Fruit fly (Drosophila melanogaster) Kc167 (cell line): ENCODE data around the gene CG8191.

Experiments used
- Myc ChIP-seq: fragments of >200 bp; optimal IDR thresholded peaks from 2 replicates; lab custom pipeline; 2017; ENCODE audit warnings: missing external identifiers
- Sin3A ChIP-seq: fragments of >200 bp; optimal IDR thresholded peaks from 2 replicates; lab custom pipeline; 2018; ENCODE audit warnings: missing external identifiers
- h ChIP-seq: fragments of >200 bp; optimal IDR thresholded peaks from 3 replicates; lab custom pipeline; 2018; ENCODE audit warnings: missing external identifiers
- insv ChIP-seq: fragments of >200 bp; optimal IDR thresholded peaks from 3 replicates; lab custom pipeline; 2018; ENCODE audit warnings: missing external identifiers
- psq ChIP-seq: fragments of >200 bp; optimal IDR thresholded peaks from 2 replicates; lab custom pipeline; 2017; ENCODE audit warnings: missing external identifiers
- ttk ChIP-seq: sonication (Bioruptor generic); optimal IDR thresholded peaks from 2 replicates; lab custom pipeline; 2017; ENCODE audit warnings: missing external identifiers

The CG8191 gene

DNA sequence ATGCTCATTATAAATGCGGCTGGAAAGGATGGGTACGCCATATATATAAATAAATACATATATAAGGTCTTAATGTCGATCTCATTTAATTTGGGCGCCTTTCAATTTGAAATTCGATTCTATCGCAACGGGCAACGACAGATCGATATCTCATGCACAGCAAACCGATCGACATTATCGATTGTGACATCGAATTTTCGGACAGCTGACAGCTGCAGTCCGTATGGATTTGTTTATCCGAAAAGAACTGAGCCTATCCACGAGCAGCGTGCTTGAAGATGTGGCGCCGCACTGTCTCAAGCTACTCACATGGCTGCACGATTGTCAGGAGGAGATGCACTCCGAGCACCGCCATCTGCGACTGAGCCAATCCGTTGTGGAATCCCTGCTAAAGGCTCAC is at the start of gene CG8191:
Gene CG8191, plus strand, starts transcription at position 211 of the 400 bp plus-strand sequence.
- no peak for TF ChIP-seq psq (lab: Kevin White, UChicago)
- TF ChIP-seq h (lab: Kevin White, UChicago) = no peak
- no peak for TF ChIP-seq Sin3A
- TF ChIP-seq insv (lab: Kevin White, UChicago) = no peak
- no peak for TF ChIP-seq Myc
- TF ChIP-seq ttk = no peak

DNA sequence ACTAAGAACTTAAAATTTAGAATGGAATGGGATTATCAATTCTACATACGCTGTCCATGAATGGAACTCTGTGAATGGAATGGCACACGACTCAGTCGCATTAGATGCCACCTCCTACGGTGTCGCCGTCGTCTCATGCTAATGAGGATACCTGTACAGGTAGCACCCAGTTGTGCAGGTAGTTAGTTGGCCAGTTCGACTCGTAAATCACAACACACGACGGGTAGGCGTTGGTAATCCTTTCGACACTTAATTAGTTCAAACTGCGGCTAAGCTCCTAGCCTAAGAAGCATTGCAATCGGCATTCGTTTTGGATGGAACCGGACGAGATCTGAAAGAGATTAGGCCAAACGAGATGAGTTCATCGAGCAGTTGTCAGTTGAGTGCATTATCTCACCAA is 47.6 kb upstream of the CG8191 start:
- TF ChIP-seq Sin3A (no peak), ttk (no peak), psq (lab: Kevin White, UChicago) (no peak)

DNA sequence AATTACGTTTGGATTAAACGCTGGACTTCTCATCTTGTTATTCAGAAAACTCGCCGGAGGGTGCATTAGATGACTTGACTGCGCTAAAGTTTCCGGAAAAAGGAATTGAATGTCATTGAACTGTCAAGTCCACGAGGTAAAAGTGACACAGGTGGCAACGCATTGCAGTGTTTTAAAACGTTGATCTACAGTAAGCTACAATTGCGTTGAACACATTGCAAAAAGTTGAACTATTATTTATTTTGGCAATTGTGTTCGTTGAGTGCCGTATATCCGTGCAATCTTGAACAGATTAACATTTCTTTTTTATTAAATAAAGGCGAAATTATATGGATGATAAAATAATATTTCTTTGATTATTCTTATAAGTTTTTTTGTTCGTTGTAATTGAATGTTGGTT is 43.2 kb upstream of the CG8191 start, which contains the start of gene CG15599:
Gene CG15599, minus strand, starts transcription at position 101 of the 400 bp plus-strand sequence.
- TF ChIP-seq ttk (no peak), h (lab: Kevin White, UChicago) (no peak), Sin3A (no peak), insv (lab: Kevin White, UChicago) (no peak), psq (lab: Kevin White, UChicago) (no peak), Myc (no peak)

DNA sequence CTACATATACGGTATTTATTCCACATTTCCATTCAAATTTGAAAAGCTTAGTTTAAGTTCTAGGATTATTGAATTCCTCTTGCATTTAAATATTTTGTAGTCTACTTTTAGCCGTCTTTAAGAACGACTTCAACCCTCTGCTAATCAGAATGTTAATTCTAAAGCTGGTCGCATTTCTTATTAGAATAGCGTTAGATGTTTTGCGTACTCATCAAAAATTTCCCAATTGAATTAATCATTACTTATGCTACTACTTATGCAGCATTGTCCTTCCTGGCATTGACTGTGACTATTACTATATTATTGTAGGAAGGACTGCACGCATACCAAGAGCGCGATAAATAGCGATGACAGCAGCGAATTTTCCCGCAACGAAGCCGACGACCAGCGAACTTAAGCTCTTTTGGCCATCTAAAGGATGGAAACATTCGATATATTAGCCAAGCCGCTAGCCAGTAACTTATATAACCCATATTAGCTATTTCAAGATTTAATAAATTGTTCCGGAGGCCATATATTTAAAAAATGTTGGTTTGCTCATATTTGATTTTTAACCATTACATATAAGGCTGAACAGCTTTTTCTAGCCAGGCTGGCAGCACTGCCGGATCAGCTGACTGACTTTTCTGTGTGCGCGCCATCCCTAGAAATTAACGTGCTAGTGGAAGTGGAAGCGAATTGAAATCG is 35.0 kb upstream of the CG8191 start, which contains the start of gene CG8128:
Gene CG8128, plus strand, starts transcription at position 641 of the 687 bp plus-strand sequence.
- TF ChIP-seq ttk = no peak
- TF ChIP-seq Sin3A = no peak
- TF ChIP-seq Myc = no peak
- TF ChIP-seq insv (lab: Kevin White, UChicago) = no peak
- no peak for TF ChIP-seq h (lab: Kevin White, UChicago)
- no peak for TF ChIP-seq psq (lab: Kevin White, UChicago)

DNA sequence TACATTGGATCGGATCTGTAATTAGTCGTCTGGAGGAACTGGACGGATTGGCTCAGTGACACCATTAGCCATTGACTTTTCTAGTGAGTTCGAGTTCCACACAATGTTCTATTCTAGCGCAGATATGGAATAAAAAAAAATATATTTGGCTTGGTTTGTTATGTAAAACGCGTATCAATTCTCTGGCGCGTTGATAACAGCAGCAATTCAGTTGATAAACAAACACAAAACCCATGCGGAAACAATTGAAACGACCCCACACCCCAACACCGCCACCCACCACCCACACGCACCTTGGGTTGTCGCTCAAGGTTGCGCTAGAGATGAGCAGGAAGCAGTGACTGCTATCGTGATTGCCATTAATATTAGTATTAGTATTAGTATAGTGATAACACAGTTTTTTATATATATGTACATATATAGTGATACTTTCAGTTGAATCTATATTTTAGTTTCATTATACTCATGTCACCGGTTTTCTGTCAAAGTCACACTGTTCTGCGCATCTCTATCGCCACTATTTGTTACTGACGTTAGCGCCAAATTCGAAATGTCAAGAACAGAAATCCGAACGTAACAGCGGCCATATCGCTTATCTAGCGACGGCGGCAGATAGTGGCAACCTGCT is 34.3 kb upstream of the CG8191 start:
- TF ChIP-seq insv (lab: Kevin White, UChicago) (no peak), psq (lab: Kevin White, UChicago) (no peak), h (lab: Kevin White, UChicago) (no peak), Myc (no peak), Sin3A (no peak), ttk (no peak)

DNA sequence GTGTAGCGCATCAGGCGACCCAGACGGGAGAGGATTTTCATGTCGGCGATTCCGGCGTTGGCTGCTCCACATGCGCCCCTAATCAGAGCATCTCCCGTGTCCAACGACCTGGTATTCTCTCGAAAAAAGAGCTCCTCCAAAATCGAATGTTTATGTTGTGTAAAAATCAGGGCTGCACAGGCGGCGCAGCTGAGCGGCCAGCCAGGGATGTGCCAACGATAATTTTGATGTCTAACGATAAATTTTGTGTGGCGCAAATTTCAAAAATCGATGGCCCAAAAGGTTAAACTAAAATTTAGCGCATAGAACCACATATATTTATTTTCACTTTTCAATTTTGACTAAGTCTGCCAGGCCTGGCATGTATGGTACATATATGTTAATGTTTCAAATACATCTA is 30.9 kb upstream of the CG8191 start, which contains the start of gene CG9240:
Gene CG9240, minus strand, starts transcription at position 213 of the 400 bp plus-strand sequence.
- TF ChIP-seq Sin3A (no peak), insv (lab: Kevin White, UChicago) (no peak), psq (lab: Kevin White, UChicago) (no peak), ttk (no peak), Myc (no peak), h (lab: Kevin White, UChicago) (no peak)

DNA sequence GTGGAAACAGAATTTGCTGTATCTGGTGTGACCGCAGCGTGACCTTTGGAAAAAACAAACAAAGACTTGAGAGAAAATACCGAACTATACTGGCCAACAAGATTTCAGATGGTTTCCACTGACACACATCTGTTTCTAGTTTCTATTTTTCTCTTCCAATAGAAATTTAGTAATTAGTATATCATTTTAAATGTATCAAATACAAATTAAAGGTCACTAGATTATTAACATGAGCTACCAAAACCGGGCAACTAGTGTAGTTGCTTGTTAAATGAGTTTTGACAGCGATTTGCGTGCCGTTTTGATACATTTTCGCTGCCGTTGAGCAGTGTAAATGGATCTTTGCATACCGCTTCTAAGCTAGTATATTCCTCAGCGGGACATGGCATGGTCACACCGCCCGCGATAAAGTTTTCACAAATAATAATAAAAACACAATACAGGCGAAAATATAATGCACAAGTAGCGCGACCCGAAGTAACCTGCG is 28.2 kb upstream of the CG8191 start, which contains the start of the genes Pis and Hap40:
Gene Pis, minus strand, starts transcription at position 51 of the 487 bp plus-strand sequence.
Gene Hap40, plus strand, starts transcription at position 406 of the 487 bp plus-strand sequence.
- TF ChIP-seq h (lab: Kevin White, UChicago) (no peak), ttk (no peak), insv (lab: Kevin White, UChicago) (no peak), Sin3A (no peak), Myc (no peak), psq (lab: Kevin White, UChicago) (no peak)

DNA sequence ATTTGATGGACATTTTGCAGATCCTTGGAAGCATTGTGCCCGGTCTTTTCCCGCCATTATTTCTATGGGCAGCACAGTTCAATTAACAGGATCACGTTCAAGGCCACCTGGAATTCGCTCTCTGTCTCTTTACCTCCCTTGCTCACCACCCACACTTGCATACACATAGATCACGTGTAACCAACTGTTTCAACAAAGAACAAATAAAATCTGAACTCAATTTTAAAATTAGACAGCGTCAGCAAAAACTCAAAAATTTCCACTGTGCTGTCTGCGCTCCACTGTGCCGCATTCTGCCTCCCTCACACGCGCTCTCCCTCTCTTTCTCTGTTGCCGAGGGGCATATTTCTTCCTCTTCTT is 22.4 kb upstream of the CG8191 start:
- no peak for TF ChIP-seq Sin3A

DNA sequence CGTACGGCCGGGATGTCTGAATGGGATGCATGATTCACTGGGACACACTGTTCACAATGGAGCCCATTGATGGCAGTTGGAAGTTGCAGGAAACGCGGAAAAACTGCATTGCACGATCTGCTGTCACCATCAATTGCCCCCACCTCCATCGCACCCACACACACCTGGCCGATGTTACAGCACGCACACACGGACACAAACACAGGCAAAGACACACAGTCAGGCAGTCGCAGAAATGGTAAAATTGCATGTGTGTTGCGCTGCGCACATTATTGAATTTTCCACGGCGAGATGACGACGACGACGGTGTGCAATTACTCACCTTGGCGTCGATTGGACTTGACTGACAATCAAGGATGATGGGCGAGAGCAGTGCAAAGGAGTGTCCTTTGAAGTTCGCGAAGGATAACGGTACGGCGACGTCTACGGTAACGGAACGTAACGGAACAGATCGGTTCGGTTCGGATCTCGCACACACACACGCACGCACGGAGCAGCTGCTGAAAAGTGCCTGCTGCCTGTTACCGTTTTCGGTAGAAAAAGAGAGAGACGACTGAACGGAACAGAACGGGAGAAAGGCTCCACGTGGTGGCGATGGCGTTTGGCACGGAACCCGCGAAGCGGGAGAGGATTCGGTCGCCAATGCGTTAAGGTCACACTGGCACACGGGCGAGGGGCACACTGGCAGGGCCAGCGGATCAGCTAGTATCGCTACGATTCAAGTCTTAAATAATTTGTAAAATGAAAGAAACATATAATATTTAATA is 21.8 kb upstream of the CG8191 start, which contains the start of the genes CG9281 and CG15601:
Gene CG9281, minus strand, starts transcription at position 556 of the 767 bp plus-strand sequence.
Gene CG15601, plus strand, starts transcription at position 664 of the 767 bp plus-strand sequence.
- TF ChIP-seq ttk = no peak
- no peak for TF ChIP-seq psq (lab: Kevin White, UChicago)
- TF ChIP-seq h (lab: Kevin White, UChicago) = no peak
- no peak for TF ChIP-seq Myc
- TF ChIP-seq insv (lab: Kevin White, UChicago) = no peak
- no peak for TF ChIP-seq Sin3A

DNA sequence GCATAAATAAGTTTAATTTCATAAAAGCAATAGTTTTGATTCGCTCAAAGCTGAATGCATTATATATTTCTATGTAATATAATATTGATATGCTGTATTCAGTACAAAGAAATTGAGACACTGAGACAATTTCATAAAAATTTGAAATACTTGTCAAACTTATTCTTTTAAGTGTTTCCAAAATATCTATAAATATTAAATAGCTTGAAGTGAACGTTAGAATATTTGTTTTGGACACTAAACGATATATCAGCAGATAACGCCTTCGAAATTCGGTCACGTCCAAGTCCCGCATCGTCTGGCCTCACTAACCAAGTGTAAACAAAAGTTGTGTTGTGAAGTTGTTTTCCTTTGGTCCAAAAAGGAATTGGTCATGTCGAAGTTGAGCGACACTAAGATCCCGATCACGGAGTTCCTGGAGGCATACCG is 21.2 kb upstream of the CG8191 start:
- TF ChIP-seq ttk = no peak
- no peak for TF ChIP-seq psq (lab: Kevin White, UChicago)

DNA sequence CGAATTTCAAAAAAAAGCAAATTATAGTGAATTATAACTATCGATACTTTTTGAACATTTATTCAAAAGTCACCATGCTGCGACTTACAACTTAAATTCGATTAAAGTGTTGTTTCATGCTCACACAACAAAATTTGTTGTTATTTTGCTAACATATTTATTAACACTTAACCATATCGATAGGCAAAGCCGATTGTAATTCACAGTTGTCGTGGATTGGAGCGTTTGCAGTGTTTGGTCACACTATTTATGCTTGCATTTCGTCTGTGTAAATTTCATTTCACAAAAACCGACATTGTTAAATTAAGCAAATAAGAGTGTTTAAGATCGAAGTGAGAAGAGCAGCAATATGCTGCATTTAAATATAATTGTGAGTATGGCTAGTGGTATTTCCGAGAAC is 19.6 kb upstream of the CG8191 start, which contains the start of gene HUWE1:
Gene HUWE1, plus strand, starts transcription at position 220 of the 400 bp plus-strand sequence.
- no peak for TF ChIP-seq ttk
- TF ChIP-seq insv (lab: Kevin White, UChicago) = no peak
- TF ChIP-seq h (lab: Kevin White, UChicago) = no peak

DNA sequence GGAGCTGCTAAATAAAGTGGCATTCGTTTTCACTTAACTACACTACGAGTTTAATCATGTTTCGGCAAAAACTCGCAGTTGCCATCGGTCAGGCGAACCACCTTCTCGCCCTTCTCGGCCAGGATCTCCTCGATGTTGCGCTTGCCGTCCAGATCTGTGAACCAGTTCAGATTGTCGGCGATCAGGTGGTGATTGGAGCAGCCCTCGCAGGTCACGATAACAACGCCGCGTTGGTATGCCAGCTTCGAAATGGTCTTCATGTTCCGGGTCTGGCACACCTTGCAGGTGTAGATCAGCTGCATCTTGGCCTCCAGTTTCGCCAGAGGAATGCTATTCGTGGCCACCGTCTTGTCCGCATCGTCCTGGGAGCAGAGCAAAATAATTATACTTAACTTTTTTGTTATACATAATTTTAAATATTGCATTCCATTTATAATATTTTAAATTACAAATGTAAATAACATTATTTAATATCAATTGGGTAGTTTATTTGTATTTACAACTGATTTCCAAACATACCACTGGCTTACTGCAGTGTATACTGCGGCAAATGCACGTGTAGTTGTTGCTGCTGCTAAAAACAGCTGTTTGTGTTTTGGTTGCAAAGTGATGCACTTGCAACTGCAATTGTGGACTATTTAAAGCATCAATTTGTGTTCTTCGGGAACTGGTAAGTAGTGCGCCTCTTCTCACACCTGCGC is 1.4 kb downstream of the CG8191 start:
- TF ChIP-seq Sin3A = no peak
- no peak for TF ChIP-seq ttk
- no peak for TF ChIP-seq insv (lab: Kevin White, UChicago)
- no peak for TF ChIP-seq Myc
- no peak for TF ChIP-seq psq (lab: Kevin White, UChicago)
- TF ChIP-seq h (lab: Kevin White, UChicago) = no peak
